Fruit fly (Drosophila melanogaster): ENCODE measurements around the gene CG14810.

The CG14810 gene

DNA sequence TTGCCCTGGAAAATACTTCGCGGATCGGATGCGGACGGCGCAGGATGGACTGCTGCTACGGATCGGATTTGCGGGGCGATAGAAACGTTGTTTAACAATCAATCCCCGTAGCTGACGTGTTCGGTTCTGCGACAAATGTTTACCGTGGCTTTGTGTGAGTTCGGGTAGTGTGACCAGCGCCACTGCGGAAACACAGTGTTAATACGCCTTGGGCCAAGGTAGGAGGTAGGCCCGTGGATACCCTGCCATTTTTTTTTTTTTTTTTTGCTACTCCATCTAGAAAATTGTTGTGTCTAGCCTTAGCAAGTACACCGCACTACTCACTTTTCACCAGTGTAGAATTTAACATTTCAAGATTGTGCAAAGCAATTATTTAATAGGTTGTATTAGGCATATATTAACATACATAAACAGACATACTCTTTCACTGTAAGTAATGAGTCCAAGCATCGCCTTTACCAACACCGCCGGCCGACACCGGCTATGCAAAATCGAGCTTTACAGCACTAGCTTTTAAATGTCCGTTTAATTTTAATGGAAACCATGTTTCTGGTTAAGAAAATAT, 41.6 kb upstream of the CG14810 start, which contains the start of gene deltaCOP (continued):
- TF ChIP-seq Sox100B (GFP tag; optimal IDR thresholded peaks at IDR 0.05) (no peak), az2 (GFP tag; optimal IDR thresholded peaks at IDR 0.05) (peak; percentile 80), Hand (GFP tag; optimal IDR thresholded peaks at IDR 0.05) (peak; percentile 13), CG9215 (GFP tag; IDR thresholded peaks at IDR 0.05) (peak; percentile 88), CG8924 (tag; optimal IDR thresholded peaks at IDR 0.05) (peak; percentile 75), CHES-1-like (GFP tag; optimal IDR thresholded peaks at IDR 0.05) (peak; percentile 94), CG16779 (GFP tag; IDR thresholded peaks at IDR 0.05) (no peak), PHDP (tag; optimal IDR thresholded peaks at IDR 0.05) (peak; percentile 75), p53 (GFP tag; optimal IDR thresholded peaks at IDR 0.05) (peak; percentile 79), wor (GFP tag; IDR thresholded peaks at IDR 0.05) (peak; percentile 75), bigmax (GFP tag; optimal IDR thresholded peaks at IDR 0.05) (no peak), CG12744 (GFP tag; optimal IDR thresholded peaks at IDR 0.05) (peak; percentile 83), Dad (GFP tag; optimal IDR thresholded peaks at IDR 0.05) (peak; percentile 89), Chrac-16 (GFP tag; optimal IDR thresholded peaks at IDR 0.05) (peak; percentile 87), da (GFP tag; optimal IDR thresholded peaks at IDR 0.05) (peak; percentile 88), CG9932 (GFP tag; IDR thresholded peaks at IDR 0.05) (peak; percentile 89), pb (GFP tag; optimal IDR thresholded peaks at IDR 0.05) (peak; percentile 82), MTF-1 (GFP tag; optimal IDR thresholded peaks at IDR 0.05; ENCODE audit: borderline replicate concordance) (peak; percentile 20), CoRest (tag; optimal IDR thresholded peaks at IDR 0.05) (peak; percentile 84), CG3065 (GFP tag; optimal IDR thresholded peaks at IDR 0.05) (peak; percentile 74), CG31388 (GFP tag; optimal IDR thresholded peaks at IDR 0.05) (peak; percentile 77), stwl (tag; optimal IDR thresholded peaks at IDR 0.05) (peak; percentile 68), CG12769 (tag; optimal IDR thresholded peaks at IDR 0.05) (no peak), Hr51 (GFP tag; optimal IDR thresholded peaks at IDR 0.05) (peak; percentile 75 to 88), H2.0 (GFP tag; IDR thresholded peaks at IDR 0.05) (peak; percentile 72), Fer2 (tag; optimal IDR thresholded peaks at IDR 0.05) (peak; percentile 56), ash1 (GFP tag; optimal IDR thresholded peaks at IDR 0.05) (no peak), dati (GFP tag; IDR thresholded peaks at IDR 0.05) (no peak), h (optimal IDR thresholded peaks at IDR 0.05) (no peak), zfh2 (GFP tag; optimal IDR thresholded peaks at IDR 0.05) (peak; percentile 94), CG2199 (GFP tag; IDR thresholded peaks at IDR 0.05) (no peak), Atf-2 (GFP tag; optimal IDR thresholded peaks at IDR 0.05) (peak; percentile 88), pfk (GFP tag; optimal IDR thresholded peaks at IDR 0.05) (no peak), abd-A (tag; optimal IDR thresholded peaks at IDR 0.05) (no peak), CG2116 (GFP tag; optimal IDR thresholded peaks at IDR 0.05) (peak; percentile 60), Bteb2 (GFP tag; optimal IDR thresholded peaks at IDR 0.05) (peak; percentile 92), CG12071 (GFP tag; optimal IDR thresholded peaks at IDR 0.05) (peak; percentile 42), dmrt11E (tag; optimal IDR thresholded peaks at IDR 0.05) (peak; percentile 66), klu (GFP tag; IDR thresholded peaks at IDR 0.05) (peak; percentile 85), phol (tag; optimal IDR thresholded peaks at IDR 0.05) (peak; percentile 84), cwo (GFP tag; optimal IDR thresholded peaks at IDR 0.05) (peak; percentile 65), CG34422 (GFP tag; IDR thresholded peaks at IDR 0.05) (peak; percentile 85; the same call in 2 of the 3 replicates), CG33557 (GFP tag; optimal IDR thresholded peaks at IDR 0.05) (peak; percentile 57), CG14050 (GFP tag; IDR thresholded peaks at IDR 0.05) (peak; percentile 71), mam (GFP tag; optimal IDR thresholded peaks at IDR 0.05) (peak; percentile 94), gt (GFP tag; IDR thresholded peaks at IDR 0.05) (no peak), Bdp1 (GFP tag; optimal IDR thresholded peaks at IDR 0.05) (peak; percentile 83), CG17802 (tag; optimal IDR thresholded peaks at IDR 0.05) (no peak), CG17829 (tag; optimal IDR thresholded peaks at IDR 0.05) (peak; percentile 69), repo (GFP tag; optimal IDR thresholded peaks at IDR 0.05) (peak; percentile 85), CG8765 (GFP tag; IDR thresholded peaks at IDR 0.05) (peak; percentile 62; the same call in 1 of the 2 replicates)

All from whole organism, embryonic.